Fruit fly (Drosophila melanogaster) whole organism, prepupa: ENCODE results near the gene CG10194.

ENCODE experiments used
- CG8119 ChIP-seq: fragments of 200-800 bp; sonication (Bioruptor generic); IDR thresholded peaks from 3 replicates; pipeline ENCODE4 v1.3.6; 2022; ENCODE audit warnings: missing biosample characterization, missing genetic modification characterization
- Eip93F ChIP-seq: fragments of 200-800 bp; sonication (Bioruptor generic); optimal IDR thresholded peaks from 2 replicates; lab custom pipeline; 2016; ENCODE audit warnings: missing biosample characterization, mild to moderate bottlenecking, missing genetic modification characterization

DNA sequence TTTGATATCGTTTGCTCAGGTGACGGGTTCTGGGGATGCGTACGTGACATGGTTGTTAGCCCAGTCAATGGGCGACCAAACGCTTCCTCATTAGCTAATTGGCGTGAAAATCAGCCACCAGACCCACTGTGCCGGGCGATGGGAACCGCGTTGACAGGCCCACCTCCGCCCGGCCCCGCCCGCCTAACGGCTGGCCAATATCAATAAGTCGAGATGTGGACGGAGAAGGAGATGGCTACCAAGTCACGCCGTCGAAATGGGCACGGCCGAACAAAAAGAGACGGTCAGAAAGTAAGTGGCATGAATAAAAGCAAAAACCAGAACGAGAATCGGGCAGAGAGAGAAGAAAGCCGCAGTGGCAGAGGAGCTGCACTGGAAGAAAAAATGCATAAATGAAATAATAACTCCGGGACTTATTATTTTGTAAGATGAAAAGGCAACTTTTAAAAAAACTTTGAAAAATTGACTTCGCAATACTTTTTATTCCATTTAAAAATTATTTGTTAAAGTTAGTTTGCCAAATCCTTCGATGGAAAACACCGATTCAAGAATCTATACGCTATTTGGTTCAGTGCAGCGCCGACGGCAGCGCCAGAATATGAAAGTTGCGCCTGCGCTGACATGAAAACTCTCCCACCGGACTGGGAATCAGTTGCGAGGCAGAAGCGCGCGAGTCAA is 48.0 kb upstream of the CG10194 start, which contains the start of gene CG13082:
- peak; percentile 94 for TF ChIP-seq Eip93F (GFP tag; lab: Kevin White, UChicago)
- peak; percentile 91 for TF ChIP-seq CG8119 (GFP tag; lab: Robert Waterston, UW)
